Fruit fly (Drosophila melanogaster) whole organism, embryonic: Measurements from ENCODE around the gene gcm.

Source experiments
- Adf1 ChIP-seq: fragments of 200-800 bp; sonication (Bioruptor generic); IDR thresholded peaks from 2 replicates; pipeline ENCODE4 v1.3.6; 2022; ENCODE audit warnings: missing biosample characterization, missing genetic modification characterization
- Antp ChIP-seq: fragments of 200-800 bp; sonication (Bioruptor generic); optimal IDR thresholded peaks from 3 replicates; lab custom pipeline; 2016; ENCODE audit warnings: missing biosample characterization, missing genetic modification characterization
- Blimp-1 ChIP-seq: fragments of 200-800 bp; sonication (Bioruptor generic); optimal IDR thresholded peaks from 3 replicates; lab custom pipeline; 2018; ENCODE audit warnings: missing biosample characterization, missing genetic modification characterization, mild to moderate bottlenecking, moderate library complexity, missing genetic modification reagents
- CG10366 ChIP-seq: fragments of 200-800 bp; sonication (Bioruptor generic); IDR thresholded peaks from 2 replicates; pipeline ENCODE4 v1.3.6; 2022; ENCODE audit warnings: missing biosample characterization, missing genetic modification characterization
- CG11247 ChIP-seq: fragments of 200-800 bp; sonication (Bioruptor generic); IDR thresholded peaks from 2 replicates; pipeline ENCODE4 v1.3.6; 2022; ENCODE audit warnings: missing biosample characterization, missing genetic modification characterization
- CG11456 ChIP-seq: fragments of 200-800 bp; sonication (Bioruptor generic); IDR thresholded peaks from 3 replicates; pipeline ENCODE4 v1.3.6; 2022; ENCODE audit warnings: missing biosample characterization, missing genetic modification characterization
- CG12391 ChIP-seq: fragments of 200-800 bp; sonication (Bioruptor generic); optimal IDR thresholded peaks from 3 replicates; lab custom pipeline; 2018; ENCODE audit warnings: missing biosample characterization, mild to moderate bottlenecking, missing genetic modification characterization, moderate library complexity
- CG12659 ChIP-seq: fragments of 200-800 bp; sonication (Bioruptor generic); optimal IDR thresholded peaks from 3 replicates; lab custom pipeline; 2017; ENCODE audit warnings: mild to moderate bottlenecking, missing biosample characterization, missing genetic modification reagents, missing genetic modification characterization
- CG15696 ChIP-seq: fragments of 200-800 bp; sonication (Bioruptor generic); optimal IDR thresholded peaks from 2 replicates; lab custom pipeline; 2019; ENCODE audit warnings: missing biosample characterization, mild to moderate bottlenecking, missing genetic modification characterization, moderate library complexity
- CG17328 ChIP-seq: fragments of 200-800 bp; sonication (Bioruptor generic); IDR thresholded peaks from 2 replicates; pipeline ENCODE4 v1.3.6; 2022; ENCODE audit warnings: missing biosample characterization, missing genetic modification characterization
- CG30403 ChIP-seq: fragments of 200-800 bp; sonication (Bioruptor generic); optimal IDR thresholded peaks from 3 replicates; lab custom pipeline; 2016; ENCODE audit warnings: missing biosample characterization, missing genetic modification characterization
- CG3065 ChIP-seq: fragments of 200-800 bp; sonication (Bioruptor generic); optimal IDR thresholded peaks from 2 replicates; lab custom pipeline; 2016; ENCODE audit warnings: missing biosample characterization, missing genetic modification characterization
- CG3847 ChIP-seq: fragments of 200-800 bp; sonication (Bioruptor generic); IDR thresholded peaks from 2 replicates; pipeline ENCODE4 v1.3.6; 2022; ENCODE audit warnings: missing biosample characterization, missing genetic modification characterization
- CG4730 ChIP-seq: fragments of 200-800 bp; sonication (Bioruptor generic); IDR thresholded peaks from 2 replicates; pipeline ENCODE4 v1.3.6; 2022; ENCODE audit warnings: missing biosample characterization, missing genetic modification characterization
- CG6791 ChIP-seq: fragments of 200-800 bp; sonication (Bioruptor generic); IDR thresholded peaks from 3 replicates; pipeline ENCODE4 v1.3.6; 2022; ENCODE audit warnings: missing biosample characterization, missing genetic modification characterization; ENCODE audit not compliant: partially characterized antibody
- CG8089 ChIP-seq: fragments of 200-800 bp; sonication (Bioruptor generic); optimal IDR thresholded peaks from 3 replicates; lab custom pipeline; 2016; ENCODE audit warnings: missing biosample characterization, missing genetic modification characterization
- CG9437 ChIP-seq: fragments of 200-800 bp; sonication (Bioruptor generic); optimal IDR thresholded peaks from 2 replicates; lab custom pipeline; 2018; ENCODE audit warnings: missing biosample characterization, mild to moderate bottlenecking, missing genetic modification characterization
- CG9609 ChIP-seq: fragments of 200-800 bp; sonication (Bioruptor generic); optimal IDR thresholded peaks from 3 replicates; lab custom pipeline; 2016; ENCODE audit warnings: missing biosample characterization, missing genetic modification characterization
- CG9797 ChIP-seq: fragments of 200-800 bp; sonication (Bioruptor generic); optimal IDR thresholded peaks from 3 replicates; lab custom pipeline; 2018; ENCODE audit warnings: missing biosample characterization, mild to moderate bottlenecking, missing genetic modification characterization
- Dbx ChIP-seq: fragments of 200-800 bp; sonication (Bioruptor generic); IDR thresholded peaks from 3 replicates; pipeline ENCODE4 v1.3.6; 2022; ENCODE audit warnings: missing biosample characterization, missing genetic modification characterization
- Dek ChIP-seq: fragments of 200-800 bp; sonication (Bioruptor generic); optimal IDR thresholded peaks from 3 replicates; lab custom pipeline; 2019; ENCODE audit warnings: missing biosample characterization, mild to moderate bottlenecking, missing genetic modification characterization, moderate library complexity
- Eip74EF ChIP-seq, 2 experiments: fragments of 200-800 bp in 1 of 2; fragments of >200 bp in 1 of 2; sonication (Bioruptor generic) in 1 of 2; optimal IDR thresholded peaks; 2 replicates each; lab custom pipeline; 2017 to 2019; ENCODE audit warnings: missing biosample characterization in 2 of 2, missing genetic modification characterization in 2 of 2, mild to moderate bottlenecking in 1 of 2, moderate library complexity in 1 of 2
- Ets65A ChIP-seq: fragments of 200-800 bp; sonication (Bioruptor generic); peaks from one replicate; lab custom pipeline; 2016; ENCODE audit warnings: missing biosample characterization, missing genetic modification characterization
- Gsc ChIP-seq: fragments of 200-800 bp; sonication (Bioruptor generic); IDR thresholded peaks from 2 replicates; pipeline ENCODE4 v1.3.6; 2022; ENCODE audit warnings: missing biosample characterization, missing genetic modification characterization
- Gug ChIP-seq: fragments of 200-800 bp; sonication (Bioruptor generic); IDR thresholded peaks from 4 replicates; pipeline ENCODE4 v1.3.6; 2022; ENCODE audit warnings: missing biosample characterization, missing genetic modification characterization
- HLH54F ChIP-seq: fragments of 200-800 bp; sonication (Bioruptor generic); optimal IDR thresholded peaks from 3 replicates; lab custom pipeline; 2016; ENCODE audit warnings: missing biosample characterization, missing genetic modification characterization
- Hsf ChIP-seq: fragments of 200-800 bp; sonication (Bioruptor generic); optimal IDR thresholded peaks from 3 replicates; lab custom pipeline; 2016; ENCODE audit warnings: missing biosample characterization, missing genetic modification characterization
- Jarid2 ChIP-seq: fragments of 200-800 bp; sonication (Bioruptor generic); optimal IDR thresholded peaks from 3 replicates; lab custom pipeline; 2017; ENCODE audit warnings: mild to moderate bottlenecking, missing biosample characterization, missing genetic modification reagents, missing genetic modification characterization
- Max ChIP-seq: fragments of 200-800 bp; sonication (Bioruptor generic); optimal IDR thresholded peaks from 2 replicates; lab custom pipeline; 2016; ENCODE audit warnings: missing biosample characterization, mild to moderate bottlenecking, missing genetic modification characterization
- Pdp1 ChIP-seq, 2 experiments: fragments of 200-800 bp; sonication (Bioruptor generic); optimal IDR thresholded peaks; 3 replicates each; lab custom pipeline; 2016; ENCODE audit warnings: missing biosample characterization in 2 of 2, missing genetic modification characterization in 2 of 2, mild to moderate bottlenecking in 1 of 2, moderate library complexity in 1 of 2
- Side ChIP-seq: fragments of 200-800 bp; sonication (Bioruptor generic); optimal IDR thresholded peaks from 2 replicates; lab custom pipeline; 2016; ENCODE audit warnings: missing biosample characterization, missing genetic modification characterization
- Sry-δ ChIP-seq: fragments of 200-800 bp; sonication (Bioruptor generic); optimal IDR thresholded peaks from 2 replicates; lab custom pipeline; 2016; ENCODE audit warnings: missing biosample characterization, missing genetic modification characterization
- az2 ChIP-seq: fragments of 200-800 bp; sonication (Bioruptor generic); optimal IDR thresholded peaks from 3 replicates; lab custom pipeline; 2016; ENCODE audit warnings: missing biosample characterization, missing genetic modification characterization
- bbx ChIP-seq: fragments of 200-800 bp; sonication (Bioruptor generic); IDR thresholded peaks from 2 replicates; pipeline ENCODE4 v1.3.6; 2022; ENCODE audit warnings: missing biosample characterization, missing genetic modification characterization; ENCODE audit not compliant: partially characterized antibody
- bsh ChIP-seq, 2 experiments: fragments of 200-800 bp; sonication (Bioruptor generic); optimal IDR thresholded peaks; 2 replicates each; lab custom pipeline; 2017 to 2018; ENCODE audit warnings: mild to moderate bottlenecking in 2 of 2, missing biosample characterization in 2 of 2, missing genetic modification characterization in 2 of 2, moderate library complexity in 1 of 2
- ci ChIP-seq: fragments of 200-800 bp; sonication (Bioruptor generic); IDR thresholded peaks from 3 replicates; pipeline ENCODE4 v1.3.6; 2022; ENCODE audit warnings: missing biosample characterization, missing genetic modification characterization
- dysf ChIP-seq: fragments of 200-800 bp; sonication (Bioruptor generic); IDR thresholded peaks from 3 replicates; pipeline ENCODE4 v1.3.6; 2022; ENCODE audit warnings: missing biosample characterization, missing genetic modification characterization
- esg ChIP-seq: fragments of 200-800 bp; sonication (Bioruptor generic); conservative IDR thresholded peaks from 2 replicates; pipeline ENCODE4 v1.3.6; 2022; ENCODE audit warnings: missing biosample characterization, missing genetic modification characterization
- gcm2 ChIP-seq: fragments of 200-800 bp; sonication (Bioruptor generic); optimal IDR thresholded peaks from 2 replicates; lab custom pipeline; 2016; ENCODE audit warnings: missing biosample characterization, missing genetic modification characterization
- gro ChIP-seq: fragments of 200-800 bp; sonication (Bioruptor generic); optimal IDR thresholded peaks from 2 replicates; lab custom pipeline; 2016; ENCODE audit warnings: missing biosample characterization, missing genetic modification characterization
- kah ChIP-seq: fragments of 200-800 bp; sonication (Bioruptor generic); optimal IDR thresholded peaks from 2 replicates; lab custom pipeline; 2018; ENCODE audit warnings: missing biosample characterization, mild to moderate bottlenecking, missing genetic modification characterization
- ken ChIP-seq: fragments of 200-800 bp; sonication (Bioruptor generic); IDR thresholded peaks from 3 replicates; pipeline ENCODE4 v1.3.6; 2022; ENCODE audit warnings: missing biosample characterization, missing genetic modification characterization
- klu ChIP-seq: fragments of 200-800 bp; sonication (Bioruptor generic); IDR thresholded peaks from 2 replicates; pipeline ENCODE4 v1.3.6; 2022; ENCODE audit warnings: missing biosample characterization, missing genetic modification characterization
- lmd ChIP-seq: fragments of 200-800 bp; sonication (Bioruptor generic); IDR thresholded peaks from 2 replicates; pipeline ENCODE4 v1.3.6; 2022; ENCODE audit warnings: missing biosample characterization, missing genetic modification characterization
- lola ChIP-seq, 3 experiments: fragments of >200 bp in 2 of 3; fragments of 200-800 bp in 1 of 3; sonication (Bioruptor generic) in 1 of 3; optimal IDR thresholded peaks; 2 replicates each; lab custom pipeline; 2017 to 2019; ENCODE audit warnings: missing biosample characterization in 3 of 3, missing genetic modification characterization in 3 of 3, mild to moderate bottlenecking in 1 of 3, moderate library complexity in 1 of 3
- pzg ChIP-seq: fragments of 200-800 bp; sonication (Bioruptor generic); optimal IDR thresholded peaks from 3 replicates; lab custom pipeline; 2018; ENCODE audit warnings: missing biosample characterization, mild to moderate bottlenecking, missing genetic modification characterization, moderate library complexity
- sob ChIP-seq: fragments of 200-800 bp; sonication (Bioruptor generic); IDR thresholded peaks from 2 replicates; pipeline ENCODE4 v1.3.6; 2022; ENCODE audit warnings: missing biosample characterization, missing genetic modification characterization
- tin ChIP-seq: fragments of 200-800 bp; sonication (Bioruptor generic); optimal IDR thresholded peaks from 3 replicates; lab custom pipeline; 2016; ENCODE audit warnings: missing biosample characterization, missing genetic modification characterization
- vvl ChIP-seq: fragments of 200-800 bp; sonication (Bioruptor generic); IDR thresholded peaks from 2 replicates; pipeline ENCODE4 v1.3.6; 2022; ENCODE audit warnings: missing biosample characterization, missing genetic modification characterization

Gene gcm

DNA sequence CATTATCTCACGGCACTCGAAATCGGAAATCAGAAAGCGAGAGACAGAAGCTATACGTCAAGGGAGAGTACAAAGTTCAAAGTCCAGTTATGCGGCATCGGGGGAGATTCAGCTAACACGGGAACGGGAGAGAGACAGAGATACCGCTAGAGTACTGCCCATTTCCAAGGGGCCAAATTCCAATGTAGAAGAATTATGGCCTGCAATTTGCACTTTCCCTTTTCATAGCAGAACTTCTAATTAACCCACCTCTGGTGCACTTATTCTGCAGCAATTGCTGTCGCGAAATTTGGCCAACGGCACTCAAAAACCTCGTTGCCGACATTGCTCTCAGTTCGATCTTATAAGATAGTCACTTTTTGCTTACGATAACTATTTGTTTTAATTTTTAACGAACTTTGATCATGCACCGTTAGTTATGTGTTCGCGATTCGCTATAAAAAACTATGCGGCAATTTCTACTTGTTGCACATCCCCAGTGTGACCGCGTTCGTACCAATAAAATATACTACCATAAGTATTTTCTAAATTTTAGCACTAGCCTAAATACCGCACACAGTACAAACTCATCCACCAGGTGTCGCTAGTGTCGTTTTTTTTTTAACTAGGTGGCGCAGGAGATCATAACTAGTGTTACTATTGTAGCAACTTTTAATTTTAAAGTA, 5.1 kb downstream of the gcm start, which contains the start of gene Mtpalpha (continued):
- TF ChIP-seq Antp (GFP tag; lab: Kevin White, UChicago): peak; percentile 55
- TF ChIP-seq Sry-δ (GFP tag; lab: Kevin White, UChicago): peak; percentile 43
- peak; percentile 12; the same call in 1 of the 2 replicates for TF ChIP-seq bbx (GFP tag; lab: Robert Waterston, UW)
- peak; percentile 61 for TF ChIP-seq CG12659 (GFP tag; lab: Kevin White, UChicago)
- peak; percentile 76 for TF ChIP-seq ci
- TF ChIP-seq CG17328 (GFP tag; lab: Robert Waterston, UW): no peak
- peak; percentile 20 for TF ChIP-seq CG3065 (GFP tag; lab: Kevin White, UChicago)
- TF ChIP-seq Dek: peak; percentile 65
- no peak for TF ChIP-seq Gsc (GFP tag; lab: Robert Waterston, UW)
- TF ChIP-seq klu (GFP tag; lab: Robert Waterston, UW): no peak
- TF ChIP-seq CG11456 (GFP tag; lab: Robert Waterston, UW): peak; percentile 50; the same call in 1 of the 3 replicates
- TF ChIP-seq CG9609 (GFP tag; lab: Kevin White, UChicago): peak; percentile 13
- peak; percentile 43 for TF ChIP-seq CG30403 (GFP tag; lab: Kevin White, UChicago)
- TF ChIP-seq CG9797 (GFP tag; lab: Kevin White, UChicago): peak; percentile 86
- TF ChIP-seq CG12391 (tag; lab: Kevin White, UChicago): peak; percentile 44
- no peak for TF ChIP-seq CG4730 (GFP tag; lab: Robert Waterston, UW)
- TF ChIP-seq Ets65A (GFP tag; lab: Kevin White, UChicago): peak; percentile 58
- TF ChIP-seq CG8089 (GFP tag; lab: Kevin White, UChicago): peak; percentile 60
- peak; percentile 52 for TF ChIP-seq CG15696
- peak; percentile 63 for TF ChIP-seq vvl (GFP tag; lab: Robert Waterston, UW)
- peak; percentile 2 for TF ChIP-seq gcm2 (GFP tag; lab: Kevin White, UChicago)
- TF ChIP-seq CG6791 (GFP tag; lab: Robert Waterston, UW): peak; percentile 63; the same call in 2 of the 3 replicates
- peak; percentile 34 for TF ChIP-seq Side (GFP tag; lab: Kevin White, UChicago)
- peak; percentile 61 for TF ChIP-seq CG11247
- no peak for TF ChIP-seq lola (GFP tag; optimal IDR thresholded peaks at IDR 0.05; lab: Kevin White, UChicago)
- peak; percentile 64 for TF ChIP-seq Blimp-1 (GFP tag; lab: Kevin White, UChicago)
- peak; percentile 39; the same call in 1 of the 2 replicates for TF ChIP-seq sob (GFP tag; lab: Robert Waterston, UW)
- peak; percentile 32 to 77 for TF ChIP-seq Pdp1 (GFP tag; optimal IDR thresholded peaks at IDR 0.05; lab: Kevin White, UChicago)
- TF ChIP-seq Adf1 (GFP tag; lab: Robert Waterston, UW): no peak
- peak; percentile 14 for TF ChIP-seq HLH54F (GFP tag; lab: Kevin White, UChicago)
- peak; percentile 31; the same call in 1 of the 3 replicates for TF ChIP-seq Dbx (GFP tag; lab: Robert Waterston, UW)
- TF ChIP-seq Jarid2 (GFP tag; lab: Kevin White, UChicago): peak; percentile 60
- TF ChIP-seq tin (GFP tag; lab: Kevin White, UChicago): peak; percentile 47
- TF ChIP-seq lmd (GFP tag; lab: Robert Waterston, UW): peak; percentile 33; the same call in 1 of the 2 replicates
- TF ChIP-seq gro (GFP tag; lab: Kevin White, UChicago): peak; percentile 59
- TF ChIP-seq CG9437 (GFP tag; lab: Kevin White, UChicago): no peak
- peak; percentile 50; the same call in 1 of the 2 replicates for TF ChIP-seq CG3847 (GFP tag; lab: Robert Waterston, UW)
- TF ChIP-seq kah (GFP tag; lab: Kevin White, UChicago): peak; percentile 88
- peak; percentile 53; the same call in 2 of the 3 replicates for TF ChIP-seq dysf
- TF ChIP-seq Eip74EF (GFP tag; optimal IDR thresholded peaks at IDR 0.05; lab: Kevin White, UChicago): peak in 1 of 2 experiments; percentile 4
- 0 out of 4 replicates have a peak, but pooled peaks have one; percentile 20 for TF ChIP-seq Gug (GFP tag; lab: Robert Waterston, UW)
- peak; percentile 27 to 99 for TF ChIP-seq bsh (GFP tag; optimal IDR thresholded peaks at IDR 0.05; lab: Kevin White, UChicago)
- peak; percentile 52; the same call in 2 of the 3 replicates for TF ChIP-seq ken
- TF ChIP-seq pzg (GFP tag; lab: Kevin White, UChicago): peak; percentile 73
- TF ChIP-seq Hsf (GFP tag; lab: Kevin White, UChicago): peak; percentile 42
- peak; percentile 32; the same call in 1 of the 2 replicates for TF ChIP-seq CG10366 (GFP tag; lab: Robert Waterston, UW)
- peak; percentile 26 for TF ChIP-seq Max (GFP tag; lab: Kevin White, UChicago)
- TF ChIP-seq az2 (GFP tag; lab: Kevin White, UChicago): peak; percentile 50
- TF ChIP-seq esg: no peak
